Fruit fly (Drosophila melanogaster) whole organism, embryonic: ENCODE results near the gene ea.

Source experiments
- Asciz ChIP-seq: fragments of 200-800 bp; sonication (Bioruptor generic); optimal IDR thresholded peaks from 2 replicates; lab custom pipeline; 2017; ENCODE audit warnings: missing biosample characterization, mild to moderate bottlenecking, missing genetic modification characterization, missing genetic modification reagents
- CG10147 ChIP-seq: fragments of 200-800 bp; sonication (Bioruptor generic); optimal IDR thresholded peaks from 2 replicates; lab custom pipeline; 2019; ENCODE audit warnings: missing biosample characterization, mild to moderate bottlenecking, missing genetic modification characterization, moderate library complexity
- CG12219 ChIP-seq: fragments of 200-800 bp; sonication (Bioruptor generic); optimal IDR thresholded peaks from 3 replicates; lab custom pipeline; 2018; ENCODE audit warnings: missing biosample characterization, mild to moderate bottlenecking, missing genetic modification characterization
- CG12299 ChIP-seq: fragments of 200-800 bp; sonication (Bioruptor generic); optimal IDR thresholded peaks from 2 replicates; lab custom pipeline; 2018; ENCODE audit warnings: missing biosample characterization, mild to moderate bottlenecking, missing genetic modification characterization
- CG12769 ChIP-seq: fragments of 200-800 bp; sonication (Bioruptor generic); optimal IDR thresholded peaks from 2 replicates; lab custom pipeline; 2019; ENCODE audit warnings: missing biosample characterization, mild to moderate bottlenecking, missing genetic modification characterization, moderate library complexity
- CG13775 ChIP-seq: fragments of 200-800 bp; sonication (Bioruptor generic); optimal IDR thresholded peaks from 3 replicates; lab custom pipeline; 2017; ENCODE audit warnings: missing biosample characterization, mild to moderate bottlenecking, missing genetic modification characterization
- CG13894 ChIP-seq: fragments of 200-800 bp; sonication (Bioruptor generic); optimal IDR thresholded peaks from 3 replicates; lab custom pipeline; 2018; ENCODE audit warnings: missing biosample characterization, mild to moderate bottlenecking, missing genetic modification characterization, moderate library complexity
- CG17328 ChIP-seq: fragments of 200-800 bp; sonication (Bioruptor generic); IDR thresholded peaks from 2 replicates; pipeline ENCODE4 v1.3.6; 2022; ENCODE audit warnings: missing biosample characterization, missing genetic modification characterization
- CG17829 ChIP-seq: fragments of 200-800 bp; optimal IDR thresholded peaks from 2 replicates; lab custom pipeline; 2019; ENCODE audit warnings: missing biosample characterization, mild to moderate bottlenecking, missing genetic modification characterization, moderate library complexity
- CG17912 ChIP-seq: fragments of 200-800 bp; sonication (Bioruptor generic); optimal IDR thresholded peaks from 2 replicates; lab custom pipeline; 2018; ENCODE audit warnings: missing biosample characterization, mild to moderate bottlenecking, missing genetic modification characterization
- CG2712 ChIP-seq: fragments of 200-800 bp; optimal IDR thresholded peaks from 3 replicates; lab custom pipeline; 2019; ENCODE audit warnings: missing biosample characterization, mild to moderate bottlenecking, missing genetic modification characterization, moderate library complexity
- CG30431 ChIP-seq: fragments of 200-800 bp; sonication (Bioruptor generic); optimal IDR thresholded peaks from 2 replicates; lab custom pipeline; 2017; ENCODE audit warnings: missing biosample characterization, missing genetic modification characterization
- CG32532 ChIP-seq: fragments of 200-800 bp; sonication (Bioruptor generic); IDR thresholded peaks from 2 replicates; pipeline ENCODE4 v1.3.6; 2022; ENCODE audit warnings: missing biosample characterization, missing genetic modification characterization
- CG32767 ChIP-seq: fragments of 200-800 bp; sonication (Bioruptor generic); IDR thresholded peaks from 2 replicates; pipeline ENCODE4 v1.3.6; 2022; ENCODE audit warnings: missing biosample characterization, missing genetic modification characterization
- CG33213 ChIP-seq: fragments of 200-800 bp; sonication (Bioruptor generic); optimal IDR thresholded peaks from 3 replicates; lab custom pipeline; 2016; ENCODE audit warnings: missing biosample characterization, missing genetic modification characterization
- CG3838 ChIP-seq: fragments of 200-800 bp; sonication (Bioruptor generic); optimal IDR thresholded peaks from 3 replicates; lab custom pipeline; 2016; ENCODE audit warnings: missing biosample characterization, missing genetic modification characterization
- CG3995 ChIP-seq: fragments of 200-800 bp; sonication (Bioruptor generic); optimal IDR thresholded peaks from 3 replicates; lab custom pipeline; 2016; ENCODE audit warnings: missing biosample characterization, missing genetic modification characterization
- CG42726 ChIP-seq: fragments of 200-800 bp; sonication (Bioruptor generic); IDR thresholded peaks from 2 replicates; pipeline ENCODE4 v1.3.6; 2022; ENCODE audit warnings: missing biosample characterization, missing genetic modification characterization; ENCODE audit not compliant: partially characterized antibody
- CG6765 ChIP-seq: fragments of 200-800 bp; sonication (Bioruptor generic); optimal IDR thresholded peaks from 3 replicates; lab custom pipeline; 2017; ENCODE audit warnings: missing biosample characterization, mild to moderate bottlenecking, missing genetic modification characterization
- CG7963 ChIP-seq: fragments of 200-800 bp; sonication (Bioruptor generic); IDR thresholded peaks from 3 replicates; pipeline ENCODE4 v1.3.6; 2022; ENCODE audit warnings: missing biosample characterization, missing genetic modification characterization; ENCODE audit not compliant: partially characterized antibody
- CG7987 ChIP-seq: fragments of 200-800 bp; sonication (Bioruptor generic); optimal IDR thresholded peaks from 2 replicates; lab custom pipeline; 2018; ENCODE audit warnings: missing biosample characterization, mild to moderate bottlenecking, missing genetic modification characterization, moderate library complexity
- Dref ChIP-seq: fragments of 200-800 bp; sonication (Bioruptor generic); IDR thresholded peaks from 2 replicates; pipeline ENCODE4 v1.3.6; 2022; ENCODE audit warnings: missing biosample characterization, missing genetic modification characterization
- Elba2 ChIP-seq: fragments of 200-800 bp; sonication (Bioruptor generic); optimal IDR thresholded peaks from 3 replicates; lab custom pipeline; 2016; ENCODE audit warnings: missing biosample characterization, missing genetic modification characterization
- MESR4 ChIP-seq: fragments of 200-800 bp; sonication (Bioruptor generic); optimal IDR thresholded peaks from 2 replicates; lab custom pipeline; 2018; ENCODE audit warnings: missing biosample characterization, mild to moderate bottlenecking, missing genetic modification characterization, moderate library complexity
- Med ChIP-seq: fragments of 200-800 bp; sonication (Bioruptor generic); peaks from one replicate; lab custom pipeline; 2016; ENCODE audit warnings: missing biosample characterization, missing genetic modification characterization, mild to moderate bottlenecking, inconsistent platforms, moderate library complexity
- NFAT ChIP-seq: fragments of 200-800 bp; sonication (Bioruptor generic); IDR thresholded peaks from 2 replicates; pipeline ENCODE4 v1.3.6; 2022; ENCODE audit warnings: missing biosample characterization, missing genetic modification characterization
- NK7.1 ChIP-seq: fragments of 200-800 bp; sonication (Bioruptor generic); optimal IDR thresholded peaks from 3 replicates; lab custom pipeline; 2016; ENCODE audit warnings: missing biosample characterization, missing genetic modification characterization
- Pdp1 ChIP-seq, 2 experiments: fragments of 200-800 bp; sonication (Bioruptor generic); optimal IDR thresholded peaks; 3 replicates each; lab custom pipeline; 2016; ENCODE audit warnings: missing biosample characterization in 2 of 2, missing genetic modification characterization in 2 of 2, mild to moderate bottlenecking in 1 of 2, moderate library complexity in 1 of 2
- Ptx1 ChIP-seq: fragments of 200-800 bp; sonication (Bioruptor generic); IDR thresholded peaks from 2 replicates; pipeline ENCODE4 v1.3.6; 2022; ENCODE audit warnings: missing biosample characterization, missing genetic modification characterization
- Sin3A ChIP-seq: fragments of >200 bp; optimal IDR thresholded peaks from 2 replicates; lab custom pipeline; 2018
- Sox102F ChIP-seq: fragments of 200-800 bp; sonication (Bioruptor generic); optimal IDR thresholded peaks from 2 replicates; lab custom pipeline; 2018; ENCODE audit warnings: missing biosample characterization, mild to moderate bottlenecking, missing genetic modification characterization, moderate library complexity
- Usf ChIP-seq: fragments of 200-800 bp; sonication (Bioruptor generic); optimal IDR thresholded peaks from 2 replicates; lab custom pipeline; 2017; ENCODE audit warnings: missing genotype, missing biosample characterization, missing genetic modification characterization
- YL-1 ChIP-seq: fragments of 200-800 bp; sonication (Bioruptor generic); optimal IDR thresholded peaks from 3 replicates; lab custom pipeline; 2017; ENCODE audit warnings: missing biosample characterization, mild to moderate bottlenecking, missing genetic modification characterization
- aop ChIP-seq: fragments of 200-800 bp; sonication (Bioruptor generic); IDR thresholded peaks from 2 replicates; pipeline ENCODE4 v1.3.6; 2022; ENCODE audit warnings: missing biosample characterization, missing genetic modification characterization
- chm ChIP-seq: fragments of 200-800 bp; sonication (Bioruptor generic); IDR thresholded peaks from 2 replicates; pipeline ENCODE4 v1.3.6; 2022; ENCODE audit warnings: missing biosample characterization, missing genetic modification characterization
- chn ChIP-seq: fragments of 200-800 bp; sonication (Bioruptor generic); optimal IDR thresholded peaks from 2 replicates; lab custom pipeline; 2016; ENCODE audit warnings: missing biosample characterization, missing genetic modification characterization
- dm ChIP-seq: fragments of 200-800 bp; sonication (Bioruptor generic); optimal IDR thresholded peaks from 3 replicates; lab custom pipeline; 2016; ENCODE audit warnings: missing biosample characterization, missing genetic modification characterization
- en ChIP-seq: fragments of 200-800 bp; sonication (Bioruptor generic); optimal IDR thresholded peaks from 2 replicates; lab custom pipeline; 2016; ENCODE audit warnings: missing biosample characterization, missing genetic modification characterization
- fd96Cb ChIP-seq: fragments of 200-800 bp; sonication (Bioruptor generic); optimal IDR thresholded peaks from 2 replicates; lab custom pipeline; 2018; ENCODE audit warnings: missing biosample characterization, mild to moderate bottlenecking, missing genetic modification characterization, moderate library complexity
- hkb ChIP-seq, 2 experiments: fragments of 200-800 bp in 1 of 2; fragments of >200 bp in 1 of 2; sonication (Bioruptor generic) in 1 of 2; IDR thresholded peaks in 1 of 2; optimal IDR thresholded peaks in 1 of 2; 2 replicates each; pipeline versions ENCODE4 v1.3.6 to Lab custom; 2017 to 2022; ENCODE audit warnings: missing biosample characterization in 1 of 2, missing genetic modification characterization in 1 of 2
- insv ChIP-seq, 2 experiments: fragments of 200-800 bp; sonication (Bioruptor generic); optimal IDR thresholded peaks; 3 replicates each; lab custom pipeline; 2016 to 2018; ENCODE audit warnings: missing biosample characterization in 2 of 2, missing genetic modification characterization in 2 of 2
- kni ChIP-seq: fragments of 200-800 bp; sonication (Bioruptor generic); optimal IDR thresholded peaks from 3 replicates; lab custom pipeline; 2017; ENCODE audit warnings: mild to moderate bottlenecking, missing biosample characterization, missing genetic modification reagents, missing genetic modification characterization
- nom ChIP-seq: fragments of 200-800 bp; sonication (Bioruptor generic); optimal IDR thresholded peaks from 2 replicates; lab custom pipeline; 2017; ENCODE audit warnings: missing biosample characterization, missing genetic modification characterization, mild to moderate bottlenecking, moderate library complexity, missing genetic modification reagents
- prd ChIP-seq, 3 experiments: fragments of >200 bp in 2 of 3; fragments of 200-800 bp in 1 of 3; sonication (Bioruptor generic) in 1 of 3; optimal IDR thresholded peaks in 2 of 3; IDR thresholded peaks in 1 of 3; 2 replicates in 2 of 3; 3 replicates in 1 of 3; pipeline versions ENCODE4 v1.3.6 to Lab custom; 2017 to 2022; ENCODE audit warnings: missing biosample characterization in 1 of 3, missing genetic modification characterization in 1 of 3
- run ChIP-seq: fragments of 200-800 bp; sonication (Bioruptor generic); optimal IDR thresholded peaks from 3 replicates; lab custom pipeline; 2018; ENCODE audit warnings: missing biosample characterization, mild to moderate bottlenecking, missing genetic modification characterization
- scrt ChIP-seq: fragments of 200-800 bp; sonication (Bioruptor generic); optimal IDR thresholded peaks from 2 replicates; lab custom pipeline; 2018; ENCODE audit warnings: missing biosample characterization, mild to moderate bottlenecking, missing genetic modification characterization, moderate library complexity
- slou ChIP-seq: fragments of 200-800 bp; sonication (Bioruptor generic); optimal IDR thresholded peaks from 3 replicates; lab custom pipeline; 2016; ENCODE audit warnings: missing biosample characterization, missing genetic modification characterization
- sug ChIP-seq: fragments of 200-800 bp; optimal IDR thresholded peaks from 2 replicates; lab custom pipeline; 2019; ENCODE audit warnings: missing biosample characterization, mild to moderate bottlenecking, missing genetic modification characterization, moderate library complexity
- vvl ChIP-seq: fragments of 200-800 bp; sonication (Bioruptor generic); IDR thresholded peaks from 2 replicates; pipeline ENCODE4 v1.3.6; 2022; ENCODE audit warnings: missing biosample characterization, missing genetic modification characterization

ea gene

DNA sequence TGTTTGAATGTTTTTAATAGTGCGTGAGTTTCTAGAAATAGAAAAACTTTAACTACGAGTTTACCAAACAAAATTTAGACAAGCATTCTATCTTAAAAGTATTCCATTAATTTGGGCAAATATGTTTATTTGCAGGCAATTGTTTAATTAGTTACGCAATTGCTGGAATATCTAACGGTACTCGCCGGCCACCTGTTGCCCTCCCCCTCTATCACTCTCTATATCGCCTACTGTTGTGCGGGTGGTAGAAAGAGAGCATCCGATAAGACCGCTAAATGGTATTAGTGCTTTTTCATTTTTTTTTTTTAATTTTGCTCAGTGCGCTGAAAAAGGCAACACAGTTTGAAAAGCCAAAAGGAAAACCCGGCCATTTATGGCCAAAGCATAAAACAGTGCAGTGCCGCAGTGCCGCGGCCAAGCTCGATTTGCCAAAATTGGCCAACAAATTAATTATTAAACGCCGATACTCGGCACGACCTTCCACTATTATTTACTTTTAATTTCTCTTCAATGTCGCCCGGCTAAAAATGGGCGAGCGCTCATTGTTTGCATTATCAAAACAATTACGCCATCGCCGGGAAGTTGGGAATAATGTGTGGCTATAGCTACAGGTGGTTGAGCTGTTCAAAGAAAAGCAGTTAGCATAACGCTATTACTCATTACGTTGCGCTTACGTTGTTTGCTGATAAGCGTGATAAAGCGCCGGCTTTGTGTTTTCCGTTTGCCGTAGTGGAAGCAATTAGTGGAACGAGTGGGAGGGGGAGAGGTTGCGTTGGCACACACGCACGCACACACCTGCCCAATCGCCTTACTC lies 38.5 kb upstream of the ea start (continued):
- TF ChIP-seq CG12769 (tag; lab: Kevin White, UChicago) (peak; percentile 18), kni (no peak), Med (GFP tag; lab: Kevin White, UChicago) (peak; percentile 85), slou (no peak), CG32532 (GFP tag; lab: Robert Waterston, UW) (no peak), sug (tag; lab: Kevin White, UChicago) (peak; percentile 19), nom (GFP tag; lab: Kevin White, UChicago) (peak; percentile 12), run (tag; lab: Kevin White, UChicago) (no peak), YL-1 (no peak), fd96Cb (tag; lab: Kevin White, UChicago) (no peak), Elba2 (GFP tag; lab: Kevin White, UChicago) (no peak), Ptx1 (GFP tag; lab: Robert Waterston, UW) (no peak), NK7.1 (no peak), CG12219 (GFP tag; lab: Kevin White, UChicago) (no peak), prd (optimal IDR thresholded peaks at IDR 0.05; lab: Kevin White, UChicago) (no peak), prd (GFP tag; IDR thresholded peaks at IDR 0.05; lab: Robert Waterston, UW) (no peak), CG12299 (tag; lab: Kevin White, UChicago) (no peak), CG17912 (GFP tag; lab: Kevin White, UChicago) (peak; percentile 32), CG33213 (GFP tag; lab: Kevin White, UChicago) (no peak), CG3838 (GFP tag; lab: Kevin White, UChicago) (no peak), CG30431 (GFP tag; lab: Kevin White, UChicago) (no peak), CG3995 (GFP tag; lab: Kevin White, UChicago) (no peak), Sox102F (GFP tag; lab: Kevin White, UChicago) (no peak), Pdp1 (GFP tag; optimal IDR thresholded peaks at IDR 0.05; lab: Kevin White, UChicago) (peak in 1 of 2 experiments; percentile 75), CG6765 (GFP tag; lab: Kevin White, UChicago) (peak; percentile 31), Usf (no peak), CG17829 (tag; lab: Kevin White, UChicago) (no peak), insv (GFP tag; optimal IDR thresholded peaks at IDR 0.05; lab: Kevin White, UChicago) (no peak), scrt (peak; percentile 61), CG13775 (GFP tag; lab: Kevin White, UChicago) (no peak), MESR4 (GFP tag; lab: Kevin White, UChicago) (no peak), Sin3A (lab: Kevin White, UChicago) (no peak), en (GFP tag; lab: Kevin White, UChicago) (no peak), hkb (optimal IDR thresholded peaks at IDR 0.05; lab: Kevin White, UChicago) (no peak), hkb (GFP tag; IDR thresholded peaks at IDR 0.05; lab: Robert Waterston, UW) (no peak)

DNA sequence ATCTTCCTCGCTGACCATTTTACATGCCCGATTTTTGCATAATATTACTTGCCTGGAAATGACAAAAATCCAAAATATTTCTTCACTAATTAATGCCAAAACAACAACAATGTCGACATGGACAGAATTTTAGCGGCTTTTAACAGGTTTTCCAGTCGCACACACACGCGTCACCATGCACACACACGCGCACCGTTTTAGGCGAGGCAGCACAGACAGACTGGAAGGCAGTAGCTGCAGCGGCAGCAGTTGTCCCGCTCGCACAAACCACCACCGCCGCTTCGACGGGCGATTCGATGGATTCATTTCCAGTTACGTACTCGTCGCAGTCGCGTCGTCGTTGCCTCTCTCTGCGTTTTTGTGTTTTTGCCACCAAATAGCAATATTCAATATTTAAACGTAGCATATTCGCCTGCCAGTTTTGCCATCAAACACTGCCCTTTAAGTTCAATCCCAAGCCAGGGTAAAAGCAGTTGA lies 37.8 kb upstream of the ea start, which contains the start of gene CG45218:
CG45218 (minus strand) TSS at position 158 of the 477 bp plus-strand sequence.
- no peak for TF ChIP-seq Dref
- no peak for TF ChIP-seq chn (GFP tag; lab: Kevin White, UChicago)
- TF ChIP-seq NFAT (GFP tag; lab: Robert Waterston, UW): no peak
- no peak for TF ChIP-seq CG7963
- no peak for TF ChIP-seq Pdp1 (GFP tag; optimal IDR thresholded peaks at IDR 0.05; lab: Kevin White, UChicago)
- no peak for TF ChIP-seq aop (GFP tag; lab: Robert Waterston, UW)
- peak; percentile 32 for TF ChIP-seq CG13894
- TF ChIP-seq CG32767 (GFP tag; lab: Robert Waterston, UW): no peak
- no peak for TF ChIP-seq CG42726 (GFP tag; lab: Robert Waterston, UW)
- no peak for TF ChIP-seq vvl (GFP tag; lab: Robert Waterston, UW)
- TF ChIP-seq dm (GFP tag; lab: Kevin White, UChicago): no peak
- no peak for TF ChIP-seq CG10147 (GFP tag; lab: Kevin White, UChicago)
- no peak for TF ChIP-seq CG7987 (GFP tag; lab: Kevin White, UChicago)
- no peak for TF ChIP-seq chm (GFP tag; lab: Robert Waterston, UW)
- TF ChIP-seq CG17328: no peak
- no peak for TF ChIP-seq CG2712
- no peak for TF ChIP-seq Asciz (GFP tag; lab: Kevin White, UChicago)
- TF ChIP-seq YL-1: peak; percentile 19
